Worm (Caenorhabditis elegans) whole organism, young adult: Measurements from ENCODE around the gene nmad-1.

Experiments used
- F57C9.4 ChIP-seq: sonication (generic microtip); optimal IDR thresholded peaks from 2 replicates; lab custom pipeline; 2017; ENCODE audit warnings: mild to moderate bottlenecking, missing genetic modification characterization, missing compliant biosample characterization
- Y53F4B.3 ChIP-seq: fragments of 200-800 bp; sonication (Bioruptor generic); IDR thresholded peaks from 2 replicates; pipeline ENCODE4 v1.3.6; 2022; ENCODE audit warnings: missing genetic modification reagents, missing genetic modification characterization, missing compliant biosample characterization
- ama-1 ChIP-seq, 3 experiments: fragments of 150-350 bp in 1 of 3; sonication (generic microtip) in 2 of 3; optimal IDR thresholded peaks; 2 replicates each; lab custom pipeline; 2014 to 2018; ENCODE audit warnings: missing biosample characterization in 2 of 3, missing genetic modification characterization in 2 of 3, missing genetic modification reagents in 2 of 3
- bed-2 ChIP-seq: fragments of 200-800 bp; sonication (Bioruptor generic); IDR thresholded peaks from 2 replicates; pipeline ENCODE4 v1.3.6; 2022; ENCODE audit warnings: missing genetic modification reagents, missing genetic modification characterization, missing compliant biosample characterization
- ccch-3 ChIP-seq: fragments of 200-800 bp; sonication (Bioruptor generic); optimal IDR thresholded peaks from 2 replicates; lab custom pipeline; 2018; ENCODE audit warnings: mild to moderate bottlenecking, missing genetic modification characterization, missing compliant biosample characterization
- ceh-58 ChIP-seq: fragments of 200-800 bp; sonication (Bioruptor generic); IDR thresholded peaks from 2 replicates; pipeline ENCODE4 v1.3.6; 2022; ENCODE audit warnings: missing genetic modification characterization, missing compliant biosample characterization
- efl-1 ChIP-seq: fragments of 150-350 bp; optimal IDR thresholded peaks from 2 replicates; lab custom pipeline; 2014; ENCODE audit warnings: missing biosample characterization, missing genetic modification reagents, missing genetic modification characterization
- lin-54 ChIP-seq: fragments of 200-800 bp; sonication (Bioruptor generic); optimal IDR thresholded peaks from 2 replicates; lab custom pipeline; 2018; ENCODE audit warnings: mild to moderate bottlenecking, missing genetic modification characterization, missing compliant biosample characterization
- nhr-120 ChIP-seq: fragments of 200-800 bp; sonication (Bioruptor generic); IDR thresholded peaks from 2 replicates; pipeline ENCODE4 v1.3.6; 2022; ENCODE audit warnings: missing genetic modification characterization, missing compliant biosample characterization
- nhr-80 ChIP-seq: sonication (generic microtip); optimal IDR thresholded peaks from 2 replicates; lab custom pipeline; 2016; ENCODE audit warnings: missing genetic modification characterization, missing compliant biosample characterization
- sea-2 ChIP-seq: fragments of 200-800 bp; sonication (Bioruptor generic); IDR thresholded peaks from 2 replicates; pipeline ENCODE4 v1.3.6; 2022; ENCODE audit warnings: missing genetic modification characterization, missing compliant biosample characterization
- snpc-3.4 ChIP-seq: sonication (generic microtip); optimal IDR thresholded peaks from 2 replicates; lab custom pipeline; 2017; ENCODE audit warnings: missing genetic modification characterization, mild to moderate bottlenecking, missing compliant biosample characterization, antibody characterized with exemption, moderate library complexity, missing genotype, missing genetic modification reagents
- snpc-4 ChIP-seq, 5 experiments: fragments of 150-350 bp in 1 of 5; sonication (generic microtip) in 4 of 5; optimal IDR thresholded peaks; 2 replicates each; lab custom pipeline; 2014 to 2018; ENCODE audit warnings: missing genetic modification characterization in 5 of 5, missing biosample characterization in 3 of 5, antibody characterized with exemption in 2 of 5, mild to moderate bottlenecking in 2 of 5, missing compliant biosample characterization in 2 of 5, missing genotype in 2 of 5, moderate library complexity in 2 of 5, missing genetic modification reagents in 1 of 5
- unc-62 ChIP-seq: fragments of 150-350 bp; optimal IDR thresholded peaks from 2 replicates; lab custom pipeline; 2014; ENCODE audit warnings: missing biosample characterization, missing genetic modification reagents, missing genetic modification characterization

- TF ChIP-seq ccch-3 (GFP tag; lab: Kevin White, UChicago) (no peak), nhr-80 (tag; lab: Kevin White, UChicago) (no peak), bed-2 (no peak), snpc-3.4 (no peak), Y53F4B.3 (GFP tag; lab: Robert Waterston, UW) (no peak), ceh-58 (GFP tag; lab: Robert Waterston, UW) (no peak), lin-54 (GFP tag; lab: Kevin White, UChicago) (no peak), ama-1 (optimal IDR thresholded peaks at IDR 0.05; lab: Kevin White, UChicago) (no peak), ama-1 (GFP tag; optimal IDR thresholded peaks at IDR 0.05; lab: Kevin White, UChicago) (no peak), snpc-4 (GFP tag; optimal IDR thresholded peaks at IDR 0.05; lab: Kevin White, UChicago) (no peak), snpc-4 (tag; optimal IDR thresholded peaks at IDR 0.05; lab: Kevin White, UChicago) (no peak), unc-62 (GFP tag; lab: Kevin White, UChicago) (no peak), efl-1 (GFP tag; lab: Kevin White, UChicago) (no peak), nhr-120 (no peak), F57C9.4 (tag; lab: Kevin White, UChicago) (no peak), sea-2 (no peak)
These were observed 45.2 kb upstream of the nmad-1 start, which contains the start of gene wdr-37 for ce11 chrIII:5599958-5600357.
